Worm (Caenorhabditis elegans): ENCODE data around the gene C05D12.7.

- TF ChIP-seq T26A8.4 (GFP tag; IDR thresholded peaks at IDR 0.05) (no peak), lir-3 (tag; optimal IDR thresholded peaks at IDR 0.05) (no peak), vab-7 (GFP tag; IDR thresholded peaks at IDR 0.05) (no peak), snpc-1.2 (GFP tag; IDR thresholded peaks at IDR 0.05) (no peak), nhr-28 (tag; optimal IDR thresholded peaks at IDR 0.05) (peak; percentile 54), ama-1 (optimal IDR thresholded peaks at IDR 0.05) (no peak), lin-15B (tag; optimal IDR thresholded peaks at IDR 0.05) (no peak), nhr-77 (tag; optimal IDR thresholded peaks at IDR 0.05) (no peak), ztf-11 (tag; optimal IDR thresholded peaks at IDR 0.05) (no peak), pqm-1 (tag; optimal IDR thresholded peaks at IDR 0.05) (peak; percentile 79), jun-1 (tag; optimal IDR thresholded peaks at IDR 0.05) (no peak), ces-1 (GFP tag; optimal IDR thresholded peaks at IDR 0.05) (no peak), zip-11 (GFP tag; IDR thresholded peaks at IDR 0.05) (no peak)
These were observed 14.9 kb downstream of the C05D12.7 start, which contains the start of gene C05D12.3 for ce11 chrII:11424579-11425316.
